Worm (Caenorhabditis elegans) whole organism, L4 larva: ENCODE measurements around the gene sdz-26.
A peak's percentile ranks its signal among the peaks of the same experiment; 100 is the strongest.

ENCODE experiments used
- F49E8.2 ChIP-seq: sonication (generic microtip); optimal IDR thresholded peaks from 2 replicates; lab custom pipeline; 2016; ENCODE audit warnings: missing compliant biosample characterization, mild to moderate bottlenecking, missing genetic modification characterization, borderline replicate concordance
- Y105C5A.15 ChIP-seq: fragments of 200-800 bp; sonication (Bioruptor generic); IDR thresholded peaks from 2 replicates; pipeline ENCODE4 v1.3.6; 2022; ENCODE audit warnings: missing genetic modification characterization, missing compliant biosample characterization
- Y48G9A.11 ChIP-seq: fragments of 200-800 bp; sonication (Bioruptor generic); IDR thresholded peaks from 2 replicates; pipeline ENCODE4 v1.3.6; 2022; ENCODE audit warnings: missing genetic modification reagents, missing genetic modification characterization, missing compliant biosample characterization
- Y5F2A.4 ChIP-seq: fragments of 200-800 bp; sonication (Bioruptor generic); optimal IDR thresholded peaks from 2 replicates; lab custom pipeline; 2018; ENCODE audit warnings: mild to moderate bottlenecking, missing genetic modification characterization, missing compliant biosample characterization
- Y75B8A.6 ChIP-seq: fragments of 200-800 bp; sonication (Bioruptor generic); IDR thresholded peaks from 2 replicates; pipeline ENCODE4 v1.3.6; 2022; ENCODE audit warnings: missing genetic modification reagents, missing genetic modification characterization, missing compliant biosample characterization
- ZK337.2 ChIP-seq: fragments of 200-800 bp; sonication (Bioruptor generic); IDR thresholded peaks from 2 replicates; pipeline ENCODE4 v1.3.6; 2022; ENCODE audit warnings: missing genetic modification reagents, missing genetic modification characterization, missing compliant biosample characterization
- ZK546.5 ChIP-seq, 2 experiments: sonication (generic microtip); optimal IDR thresholded peaks; 2 replicates each; lab custom pipeline; 2017; ENCODE audit warnings: missing biosample characterization in 2 of 2, missing genetic modification characterization in 2 of 2
- aha-1 ChIP-seq: fragments of 150-350 bp; peaks from one replicate; lab custom pipeline; 2014; ENCODE audit warnings: missing biosample characterization, missing genetic modification characterization
- aly-2 ChIP-seq: sonication (generic microtip); optimal IDR thresholded peaks from 2 replicates; lab custom pipeline; 2018; ENCODE audit warnings: missing biosample characterization, missing genetic modification characterization
- ceh-28 ChIP-seq: fragments of 150-350 bp; optimal IDR thresholded peaks from 2 replicates; lab custom pipeline; 2014; ENCODE audit warnings: missing biosample characterization, missing genetic modification reagents, missing genetic modification characterization
- ces-1 ChIP-seq: fragments of 150-350 bp; sonication (generic microtip); optimal IDR thresholded peaks from 4 replicates; lab custom pipeline; 2014; ENCODE audit warnings: missing biosample characterization, missing genetic modification reagents, missing genetic modification characterization
- ctbp-1 ChIP-seq: fragments of 200-800 bp; sonication (Bioruptor generic); IDR thresholded peaks from 2 replicates; pipeline ENCODE4 v1.3.6; 2022; ENCODE audit warnings: missing genetic modification reagents, missing genetic modification characterization, missing compliant biosample characterization
- dpl-1 ChIP-seq: fragments of 150-350 bp; optimal IDR thresholded peaks from 2 replicates; lab custom pipeline; 2014; ENCODE audit warnings: missing biosample characterization, missing genetic modification reagents, missing genetic modification characterization
- egl-27 ChIP-seq: sonication (generic microtip); optimal IDR thresholded peaks from 3 replicates; lab custom pipeline; 2017; ENCODE audit warnings: missing biosample characterization, missing genetic modification reagents, missing genetic modification characterization
- fkh-10 ChIP-seq: fragments of 150-350 bp; optimal IDR thresholded peaks from 2 replicates; lab custom pipeline; 2014; ENCODE audit warnings: missing biosample characterization, missing genetic modification reagents, missing genetic modification characterization
- hif-1 ChIP-seq, 2 experiments: sonication (generic microtip); optimal IDR thresholded peaks; 2 replicates each; lab custom pipeline; 2016 to 2017; ENCODE audit warnings: missing compliant biosample characterization in 2 of 2, missing genetic modification characterization in 2 of 2, missing genetic modification reagents in 2 of 2, missing genotype in 2 of 2, mild to moderate bottlenecking in 1 of 2
- hmg-1.1 ChIP-seq: fragments of 200-800 bp; sonication (Bioruptor generic); IDR thresholded peaks from 2 replicates; pipeline ENCODE4 v1.3.6; 2022; ENCODE audit warnings: missing genetic modification reagents, missing genetic modification characterization, missing compliant biosample characterization
- jun-1 ChIP-seq: fragments of 150-350 bp; optimal IDR thresholded peaks from 2 replicates; lab custom pipeline; 2014; ENCODE audit warnings: missing biosample characterization, missing genetic modification reagents, missing genetic modification characterization
- lin-1 ChIP-seq: fragments of 200-800 bp; sonication (Bioruptor generic); IDR thresholded peaks from 2 replicates; pipeline ENCODE4 v1.3.6; 2022; ENCODE audit warnings: missing genetic modification reagents, missing genetic modification characterization, missing compliant biosample characterization
- lin-38 ChIP-seq: fragments of 200-800 bp; sonication (Bioruptor generic); IDR thresholded peaks from 2 replicates; pipeline ENCODE4 v1.3.6; 2022; ENCODE audit warnings: missing genetic modification reagents, missing genetic modification characterization, missing compliant biosample characterization
- lsy-2 ChIP-seq, 2 experiments: fragments of 150-350 bp in 1 of 2; sonication (generic microtip) in 1 of 2; optimal IDR thresholded peaks; 2 replicates each; lab custom pipeline; 2014 to 2017; ENCODE audit warnings: missing biosample characterization in 2 of 2, missing genetic modification characterization in 2 of 2
- madf-9 ChIP-seq: fragments of 200-800 bp; sonication (Bioruptor generic); conservative IDR thresholded peaks from 2 replicates; pipeline ENCODE4 v1.3.6; 2022; ENCODE audit warnings: missing genetic modification reagents, missing genetic modification characterization, missing compliant biosample characterization
- nhr-10 ChIP-seq: fragments of 150-350 bp; optimal IDR thresholded peaks from 2 replicates; lab custom pipeline; 2014; ENCODE audit warnings: missing biosample characterization, missing genetic modification characterization
- nhr-102 ChIP-seq: sonication (generic microtip); optimal IDR thresholded peaks from 2 replicates; lab custom pipeline; 2016; ENCODE audit warnings: mild to moderate bottlenecking, missing genetic modification characterization, moderate library complexity, missing compliant biosample characterization
- nhr-25 ChIP-seq: sonication (generic microtip); optimal IDR thresholded peaks from 2 replicates; lab custom pipeline; 2017; ENCODE audit warnings: missing genetic modification characterization, mild to moderate bottlenecking, missing compliant biosample characterization, antibody characterized with exemption, moderate library complexity, borderline replicate concordance; ENCODE audit not compliant: insufficient read depth
- nhr-41 ChIP-seq: fragments of 200-800 bp; sonication (Bioruptor generic); IDR thresholded peaks from 2 replicates; pipeline ENCODE4 v1.3.6; 2022; ENCODE audit warnings: missing genetic modification reagents, missing genetic modification characterization, missing compliant biosample characterization
- nhr-42 ChIP-seq: fragments of 200-800 bp; sonication (Bioruptor generic); IDR thresholded peaks from 2 replicates; pipeline ENCODE4 v1.3.6; 2022; ENCODE audit warnings: missing genetic modification characterization, missing compliant biosample characterization
- nhr-6 ChIP-seq: fragments of 150-350 bp; optimal IDR thresholded peaks from 2 replicates; lab custom pipeline; 2014; ENCODE audit warnings: missing biosample characterization, missing genetic modification characterization
- sdz-12 ChIP-seq: fragments of 200-800 bp; sonication (Bioruptor generic); optimal IDR thresholded peaks from 2 replicates; lab custom pipeline; 2018; ENCODE audit warnings: mild to moderate bottlenecking, missing genetic modification characterization, missing compliant biosample characterization
- set-16 ChIP-seq: fragments of 200-800 bp; sonication (Bioruptor generic); IDR thresholded peaks from 2 replicates; pipeline ENCODE4 v1.3.6; 2022; ENCODE audit warnings: missing genetic modification reagents, missing genetic modification characterization, missing compliant biosample characterization
- skn-1 ChIP-seq: fragments of 150-350 bp; optimal IDR thresholded peaks from 2 replicates; lab custom pipeline; 2014; ENCODE audit warnings: missing biosample characterization, missing genetic modification characterization
- tag-97 ChIP-seq: fragments of 200-800 bp; sonication (Bioruptor generic); IDR thresholded peaks from 2 replicates; pipeline ENCODE4 v1.3.6; 2022; ENCODE audit warnings: missing genetic modification characterization, missing compliant biosample characterization
- tra-1 ChIP-seq: fragments of 200-800 bp; sonication (Bioruptor generic); IDR thresholded peaks from 2 replicates; pipeline ENCODE4 v1.3.6; 2022; ENCODE audit warnings: missing genetic modification reagents, missing genetic modification characterization, missing compliant biosample characterization
- unc-130 ChIP-seq: sonication (generic microtip); optimal IDR thresholded peaks from 2 replicates; lab custom pipeline; 2016; ENCODE audit warnings: missing genetic modification reagents, missing genetic modification characterization, missing compliant biosample characterization

The sdz-26 gene

DNA sequence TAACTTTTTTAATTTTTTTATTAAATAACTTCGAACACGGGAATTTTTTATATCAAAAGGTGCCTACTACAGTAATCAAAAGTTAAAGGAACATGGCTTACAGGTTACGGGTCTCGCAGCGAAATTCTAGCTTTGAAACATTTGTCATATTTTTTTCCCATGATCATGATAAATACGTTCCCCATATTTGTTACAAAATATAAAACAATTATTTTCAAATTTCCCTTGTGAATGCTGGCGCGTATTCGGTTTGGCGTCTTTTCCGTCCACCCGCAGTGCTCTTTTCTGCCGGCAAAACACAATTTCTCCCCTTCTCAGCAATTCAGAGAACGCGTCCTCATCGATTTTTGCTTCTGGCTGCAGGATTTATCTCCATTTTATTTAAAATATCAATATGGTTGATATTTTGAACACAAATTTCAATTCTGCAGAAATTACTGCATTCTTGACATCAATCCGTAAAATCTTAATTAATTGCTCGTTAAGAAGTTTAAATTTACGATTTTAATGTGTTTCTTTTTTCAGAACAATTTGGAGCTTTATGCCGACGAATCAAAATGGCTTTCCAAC lies 16.3 kb upstream of the sdz-26 start, which contains the start of gene imb-2 (continued):
- peak; percentile 28 for TF ChIP-seq F49E8.2
- no peak for TF ChIP-seq ctbp-1 (GFP tag; lab: Robert Waterston, UW)
- TF ChIP-seq ceh-28, result no peak
- TF ChIP-seq hmg-1.1 (GFP tag; lab: Robert Waterston, UW), result 0 out of 2 replicates have a peak, but pooled peaks have one; percentile 43
- TF ChIP-seq nhr-42 (GFP tag; lab: Robert Waterston, UW), result peak; percentile 20; the same call in 1 of the 2 replicates
- TF ChIP-seq hif-1 (tag; optimal IDR thresholded peaks at IDR 0.05; lab: Kevin White, UChicago), result peak in 1 of 2 experiments; percentile 64
- no peak for TF ChIP-seq nhr-10 (tag; lab: Kevin White, UChicago)
- TF ChIP-seq aly-2 (tag; lab: Kevin White, UChicago), result no peak
- TF ChIP-seq set-16, result no peak
- TF ChIP-seq Y75B8A.6 (GFP tag; lab: Robert Waterston, UW), result no peak
- no peak for TF ChIP-seq nhr-41
- peak; percentile 2 for TF ChIP-seq unc-130 (GFP tag; lab: Kevin White, UChicago)
- peak; percentile 78 for TF ChIP-seq dpl-1 (GFP tag; lab: Kevin White, UChicago)

DNA sequence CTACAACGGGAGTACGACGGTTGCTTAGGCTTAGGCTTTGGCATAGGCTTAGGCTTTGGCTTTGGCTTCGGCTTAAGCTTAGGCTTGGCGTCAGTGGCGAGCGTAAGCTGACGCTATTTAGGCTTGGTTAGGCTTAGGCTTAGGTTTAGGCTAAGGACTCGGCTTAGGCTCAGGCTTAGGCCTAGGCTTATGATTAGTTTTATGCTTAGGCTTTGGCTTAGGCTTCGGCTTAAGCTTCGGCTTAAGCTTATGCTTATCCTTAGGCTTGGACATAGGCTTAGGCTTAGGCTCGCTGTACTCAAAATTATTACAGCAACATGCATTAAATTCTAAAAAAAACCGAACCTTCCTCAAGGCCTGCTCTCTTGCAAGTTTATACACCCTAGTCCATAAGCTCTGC lies 7.0 kb upstream of the sdz-26 start:
- TF ChIP-seq fkh-10 (GFP tag; lab: Kevin White, UChicago) (no peak), Y105C5A.15 (no peak), skn-1 (tag; lab: Kevin White, UChicago) (no peak), aha-1 (tag; lab: Kevin White, UChicago) (peak; percentile 85), nhr-6 (tag; lab: Kevin White, UChicago) (no peak)

DNA sequence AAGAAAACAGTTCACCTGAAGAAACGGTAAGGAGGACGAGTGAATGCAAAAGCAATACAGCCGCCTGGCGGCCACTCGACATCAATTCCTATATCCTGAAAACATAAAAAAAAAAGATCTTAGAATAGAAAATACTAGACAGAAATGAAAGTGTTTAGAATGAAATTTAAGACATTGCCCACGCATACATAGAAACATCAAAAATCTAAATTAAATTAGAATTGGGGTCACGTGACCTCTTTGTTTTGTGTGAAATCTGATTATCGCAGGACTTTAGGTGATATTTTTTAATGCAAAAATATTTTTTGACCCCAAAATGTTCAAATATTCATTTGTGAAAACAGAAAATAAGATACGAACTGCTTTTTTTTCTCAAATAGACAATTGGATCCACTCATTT lies 3.8 kb upstream of the sdz-26 start, which contains the start of gene acr-20:
TSS of gene acr-20 (minus strand) at position 101 of the 400 bp plus-strand sequence.
- TF ChIP-seq madf-9 (GFP tag; lab: Robert Waterston, UW), result no peak
- TF ChIP-seq Y48G9A.11 (GFP tag; lab: Robert Waterston, UW), result no peak
- no peak for TF ChIP-seq Y5F2A.4 (GFP tag; lab: Kevin White, UChicago)
- no peak for TF ChIP-seq nhr-25 (tag; lab: Kevin White, UChicago)
- TF ChIP-seq ZK546.5 (tag; optimal IDR thresholded peaks at IDR 0.05; lab: Kevin White, UChicago), result no peak
- TF ChIP-seq dpl-1 (GFP tag; lab: Kevin White, UChicago), result no peak
- no peak for TF ChIP-seq nhr-102
- TF ChIP-seq tra-1 (GFP tag; lab: Robert Waterston, UW), result no peak
- no peak for TF ChIP-seq sdz-12
- no peak for TF ChIP-seq nhr-10 (tag; lab: Kevin White, UChicago)
- no peak for TF ChIP-seq jun-1 (tag; lab: Kevin White, UChicago)
- no peak for TF ChIP-seq ZK337.2 (GFP tag; lab: Robert Waterston, UW)
- no peak for TF ChIP-seq lin-38
- TF ChIP-seq lin-1 (GFP tag; lab: Robert Waterston, UW), result no peak
- no peak for TF ChIP-seq ces-1 (GFP tag; lab: Kevin White, UChicago)
- no peak for TF ChIP-seq egl-27 (tag; lab: Kevin White, UChicago)
- no peak for TF ChIP-seq tag-97 (GFP tag; lab: Robert Waterston, UW)
- no peak for TF ChIP-seq hmg-1.1 (GFP tag; lab: Robert Waterston, UW)

DNA sequence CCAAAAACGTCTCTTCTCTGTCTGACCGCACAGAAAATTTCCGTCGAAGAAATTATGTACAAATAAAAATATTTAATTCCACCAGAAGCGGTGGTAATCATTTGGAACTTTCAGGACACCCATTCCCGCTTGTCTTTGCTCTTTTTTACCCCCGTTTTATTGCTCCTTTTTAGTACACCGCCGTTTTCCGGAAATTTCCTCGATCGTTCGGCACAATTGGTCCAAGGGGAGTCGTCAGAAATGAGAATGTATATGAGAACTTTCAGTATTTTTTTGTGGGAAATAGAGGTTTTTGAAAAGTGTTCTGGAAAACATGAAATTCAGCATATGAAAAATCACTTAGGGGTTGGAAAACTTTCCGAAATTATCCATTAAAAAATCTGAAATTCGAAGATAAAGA lies 772 bp upstream of the sdz-26 start:
- peak; percentile 93 for TF ChIP-seq aha-1 (tag; lab: Kevin White, UChicago)
- no peak for TF ChIP-seq lsy-2 (tag; optimal IDR thresholded peaks at IDR 0.05; lab: Kevin White, UChicago)
